Worm (Caenorhabditis elegans) whole organism, L2 larva: ENCODE data around the gene col-131.

Source experiments
- C34F6.9 ChIP-seq: fragments of 150-350 bp; optimal IDR thresholded peaks from 2 replicates; lab custom pipeline; 2014; ENCODE audit warnings: missing biosample characterization, missing genetic modification characterization
- F13H6.1 ChIP-seq: sonication (generic microtip); optimal IDR thresholded peaks from 2 replicates; lab custom pipeline; 2016; ENCODE audit warnings: missing genetic modification characterization, missing compliant biosample characterization
- R02D3.7 ChIP-seq: fragments of 150-350 bp; optimal IDR thresholded peaks from 2 replicates; lab custom pipeline; 2014; ENCODE audit warnings: missing biosample characterization, missing genetic modification characterization
- Y55F3AM.14 ChIP-seq: fragments of 200-800 bp; sonication (Bioruptor generic); optimal IDR thresholded peaks from 2 replicates; lab custom pipeline; 2018; ENCODE audit warnings: mild to moderate bottlenecking, missing genetic modification characterization, missing compliant biosample characterization
- ZK546.5 ChIP-seq: sonication (generic microtip); optimal IDR thresholded peaks from 2 replicates; lab custom pipeline; 2017; ENCODE audit warnings: missing biosample characterization, missing genetic modification characterization
- alr-1 ChIP-seq: fragments of 150-350 bp; optimal IDR thresholded peaks from 2 replicates; lab custom pipeline; 2014; ENCODE audit warnings: missing biosample characterization, missing genetic modification characterization
- aly-2 ChIP-seq: fragments of 150-350 bp; optimal IDR thresholded peaks from 2 replicates; lab custom pipeline; 2014; ENCODE audit warnings: missing biosample characterization, missing genetic modification characterization
- ama-1 ChIP-seq: fragments of 150-350 bp; optimal IDR thresholded peaks from 2 replicates; lab custom pipeline; 2018; ENCODE audit warnings: inconsistent platforms
- blmp-1 ChIP-seq: sonication (generic microtip); optimal IDR thresholded peaks from 2 replicates; lab custom pipeline; 2017; ENCODE audit warnings: missing genetic modification characterization, mild to moderate bottlenecking, missing compliant biosample characterization, antibody characterized with exemption, moderate library complexity; ENCODE audit not compliant: insufficient read depth
- ceh-16 ChIP-seq: fragments of 150-350 bp; optimal IDR thresholded peaks from 2 replicates; lab custom pipeline; 2014; ENCODE audit warnings: missing biosample characterization, missing genetic modification characterization
- crh-2 ChIP-seq: sonication (generic microtip); optimal IDR thresholded peaks from 2 replicates; lab custom pipeline; 2017; ENCODE audit warnings: missing biosample characterization, missing genetic modification characterization
- dmd-4 ChIP-seq: sonication (generic microtip); optimal IDR thresholded peaks from 2 replicates; lab custom pipeline; 2017; ENCODE audit warnings: missing biosample characterization, missing genetic modification characterization
- egl-27 ChIP-seq: sonication (generic microtip); optimal IDR thresholded peaks from 3 replicates; lab custom pipeline; 2017; ENCODE audit warnings: missing biosample characterization, missing genetic modification reagents, missing genetic modification characterization
- elt-1 ChIP-seq: fragments of 150-350 bp; optimal IDR thresholded peaks from 2 replicates; lab custom pipeline; 2014; ENCODE audit warnings: missing biosample characterization, missing genetic modification characterization
- elt-3 ChIP-seq: sonication (generic microtip); optimal IDR thresholded peaks from 2 replicates; lab custom pipeline; 2017; ENCODE audit warnings: missing biosample characterization, missing genetic modification characterization
- fos-1 ChIP-seq: fragments of 150-350 bp; optimal IDR thresholded peaks from 2 replicates; lab custom pipeline; 2014; ENCODE audit warnings: missing biosample characterization, missing genetic modification characterization
- gmeb-1 ChIP-seq: fragments of 150-350 bp; optimal IDR thresholded peaks from 2 replicates; lab custom pipeline; 2014; ENCODE audit warnings: missing biosample characterization, missing genetic modification characterization
- lin-11 ChIP-seq: fragments of 150-350 bp; sonication (generic microtip); optimal IDR thresholded peaks from 2 replicates; lab custom pipeline; 2014; ENCODE audit warnings: missing biosample characterization, missing genetic modification characterization, inconsistent platforms, mixed read lengths
- lin-13 ChIP-seq: fragments of 150-350 bp; optimal IDR thresholded peaks from 2 replicates; lab custom pipeline; 2014; ENCODE audit warnings: missing biosample characterization, missing genetic modification reagents, missing genetic modification characterization
- lin-39 ChIP-seq: fragments of 150-350 bp; optimal IDR thresholded peaks from 2 replicates; lab custom pipeline; 2014; ENCODE audit warnings: missing biosample characterization, missing genetic modification reagents, missing genetic modification characterization
- lsy-2 ChIP-seq, 2 experiments: fragments of 150-350 bp in 1 of 2; sonication (generic microtip) in 1 of 2; optimal IDR thresholded peaks; 2 replicates each; lab custom pipeline; 2014 to 2017; ENCODE audit warnings: missing biosample characterization in 2 of 2, missing genetic modification characterization in 2 of 2
- mab-5 ChIP-seq: fragments of 150-350 bp; optimal IDR thresholded peaks from 2 replicates; lab custom pipeline; 2014; ENCODE audit warnings: missing biosample characterization, missing genetic modification characterization
- mbf-1 ChIP-seq: sonication (generic microtip); optimal IDR thresholded peaks from 2 replicates; lab custom pipeline; 2017; ENCODE audit warnings: missing biosample characterization, missing genetic modification characterization
- mdl-1 ChIP-seq, 2 experiments: fragments of 150-350 bp in 1 of 2; sonication (generic microtip) in 1 of 2; optimal IDR thresholded peaks; 2 replicates each; lab custom pipeline; 2017; ENCODE audit warnings: missing biosample characterization in 2 of 2, missing genetic modification characterization in 2 of 2
- nhr-10 ChIP-seq: sonication (generic microtip); optimal IDR thresholded peaks from 2 replicates; lab custom pipeline; 2017; ENCODE audit warnings: missing biosample characterization, missing genetic modification characterization
- nhr-11 ChIP-seq: fragments of 150-350 bp; optimal IDR thresholded peaks from 2 replicates; lab custom pipeline; 2014; ENCODE audit warnings: missing biosample characterization, missing genetic modification characterization
- nhr-12 ChIP-seq: fragments of 150-350 bp; optimal IDR thresholded peaks from 2 replicates; lab custom pipeline; 2014; ENCODE audit warnings: missing biosample characterization, missing genetic modification characterization
- nhr-129 ChIP-seq: fragments of 150-350 bp; optimal IDR thresholded peaks from 2 replicates; lab custom pipeline; 2014; ENCODE audit warnings: missing biosample characterization, missing genetic modification characterization
- nhr-25 ChIP-seq: fragments of 150-350 bp; sonication (generic microtip); optimal IDR thresholded peaks from 3 replicates; lab custom pipeline; 2014; ENCODE audit warnings: missing biosample characterization, missing genetic modification characterization
- nhr-6 ChIP-seq: fragments of 150-350 bp; optimal IDR thresholded peaks from 2 replicates; lab custom pipeline; 2014; ENCODE audit warnings: missing biosample characterization, missing genetic modification characterization
- nhr-77 ChIP-seq: fragments of 150-350 bp; optimal IDR thresholded peaks from 2 replicates; lab custom pipeline; 2014; ENCODE audit warnings: missing biosample characterization, missing genetic modification characterization
- sem-4 ChIP-seq: fragments of 150-350 bp; optimal IDR thresholded peaks from 2 replicates; lab custom pipeline; 2014; ENCODE audit warnings: missing biosample characterization, missing genetic modification reagents, missing genetic modification characterization
- skn-1 ChIP-seq: sonication (generic microtip); optimal IDR thresholded peaks from 2 replicates; lab custom pipeline; 2017; ENCODE audit warnings: missing biosample characterization, missing genetic modification characterization
- sma-3 ChIP-seq: sonication (generic microtip); optimal IDR thresholded peaks from 2 replicates; lab custom pipeline; 2016; ENCODE audit warnings: missing genetic modification reagents, missing genetic modification characterization, missing compliant biosample characterization
- sma-9 ChIP-seq, 2 experiments: fragments of 150-350 bp in 1 of 2; sonication (generic microtip) in 1 of 2; optimal IDR thresholded peaks; 2 replicates each; lab custom pipeline; 2014 to 2016; ENCODE audit warnings: missing genetic modification characterization in 2 of 2, mild to moderate bottlenecking in 1 of 2, missing biosample characterization in 1 of 2, missing compliant biosample characterization in 1 of 2, missing genetic modification reagents in 1 of 2, moderate library complexity in 1 of 2
- snpc-4 ChIP-seq: fragments of 150-350 bp; optimal IDR thresholded peaks from 2 replicates; lab custom pipeline; 2014; ENCODE audit warnings: missing biosample characterization, missing genetic modification characterization
- unc-55 ChIP-seq: fragments of 150-350 bp; sonication (generic microtip); optimal IDR thresholded peaks from 3 replicates; lab custom pipeline; 2014; ENCODE audit warnings: missing biosample characterization, missing genetic modification reagents, missing genetic modification characterization
- ztf-1 ChIP-seq: fragments of 200-800 bp; sonication (Bioruptor generic); conservative IDR thresholded peaks from 2 replicates; pipeline ENCODE4 v1.3.6; 2022; ENCODE audit warnings: missing genetic modification characterization, missing compliant biosample characterization
- ztf-11 ChIP-seq: sonication (generic microtip); optimal IDR thresholded peaks from 2 replicates; lab custom pipeline; 2017; ENCODE audit warnings: missing biosample characterization, missing genetic modification characterization

Gene col-131

ce11 chrIV:13100415-13100814 is 33.3 kb upstream of the col-131 start, which contains the start of gene fask-1:
fask-1 (plus strand) TSS chrIV:13100715.
- TF ChIP-seq snpc-4 (tag; lab: Kevin White, UChicago): no peak
- no peak for TF ChIP-seq nhr-10
- no peak for TF ChIP-seq ztf-11 (tag; lab: Kevin White, UChicago)
- TF ChIP-seq gmeb-1 (tag; lab: Kevin White, UChicago): no peak
- TF ChIP-seq sma-9 (GFP tag; optimal IDR thresholded peaks at IDR 0.05; lab: Kevin White, UChicago): no peak
- no peak for TF ChIP-seq sma-9 (tag; optimal IDR thresholded peaks at IDR 0.05; lab: Kevin White, UChicago)
- TF ChIP-seq blmp-1 (tag; lab: Kevin White, UChicago): no peak
- TF ChIP-seq nhr-6 (tag; lab: Kevin White, UChicago): no peak
- no peak for TF ChIP-seq aly-2 (tag; lab: Kevin White, UChicago)
- TF ChIP-seq nhr-12 (tag; lab: Kevin White, UChicago): no peak
- TF ChIP-seq ztf-1 (GFP tag; lab: Robert Waterston, UW): no peak
- TF ChIP-seq ZK546.5: no peak
- TF ChIP-seq R02D3.7: no peak
- TF ChIP-seq alr-1: no peak
- no peak for TF ChIP-seq nhr-11

ce11 chrIV:13098652-13099051 is 31.6 kb upstream of the col-131 start, which contains the start of the genes dli-1, tin-9.2 and exos-4.1:
dli-1 (minus strand) TSS chrIV:13098792.
tin-9.2 (plus strand) TSS chrIV:13098995.
exos-4.1 (plus strand) TSS chrIV:13098999.
- TF ChIP-seq Y55F3AM.14 (no peak), egl-27 (tag; lab: Kevin White, UChicago) (no peak), unc-55 (peak; percentile 89), ztf-1 (GFP tag; lab: Robert Waterston, UW) (no peak), alr-1 (no peak), mbf-1 (tag; lab: Kevin White, UChicago) (no peak), nhr-25 (tag; lab: Kevin White, UChicago) (peak; percentile 65), nhr-11 (no peak), elt-1 (no peak), lsy-2 (tag; optimal IDR thresholded peaks at IDR 0.05; lab: Kevin White, UChicago) (peak; percentile 65 to 90), lin-11 (tag; lab: Kevin White, UChicago) (peak; percentile 23), ceh-16 (tag; lab: Kevin White, UChicago) (no peak), blmp-1 (tag; lab: Kevin White, UChicago) (peak; percentile 6), sma-3 (GFP tag; lab: Kevin White, UChicago) (peak; percentile 40), C34F6.9 (peak; percentile 91), ZK546.5 (peak; percentile 19), crh-2 (peak; percentile 82), F13H6.1 (tag; lab: Kevin White, UChicago) (peak; percentile 53), sem-4 (tag; lab: Kevin White, UChicago) (no peak), nhr-129 (peak; percentile 90), nhr-77 (no peak), R02D3.7 (no peak), fos-1 (tag; lab: Kevin White, UChicago) (peak; percentile 47), dmd-4 (tag; lab: Kevin White, UChicago) (no peak), elt-3 (no peak), lin-39 (tag; lab: Kevin White, UChicago) (no peak), lin-13 (GFP tag; lab: Kevin White, UChicago) (peak; percentile 66), mab-5 (peak; percentile 67), ama-1 (lab: Kevin White, UChicago) (peak; percentile 8), mdl-1 (tag; optimal IDR thresholded peaks at IDR 0.05; lab: Kevin White, UChicago) (peak in 1 of 2 experiments; percentile 5), gmeb-1 (tag; lab: Kevin White, UChicago) (peak; percentile 84)

- TF ChIP-seq egl-27 (tag; lab: Kevin White, UChicago): no peak
- TF ChIP-seq skn-1 (tag; lab: Kevin White, UChicago): no peak
- no peak for TF ChIP-seq ztf-1 (GFP tag; lab: Robert Waterston, UW)
- TF ChIP-seq lin-13 (GFP tag; lab: Kevin White, UChicago): no peak
- TF ChIP-seq crh-2: no peak
- TF ChIP-seq F13H6.1 (tag; lab: Kevin White, UChicago): no peak
- TF ChIP-seq gmeb-1 (tag; lab: Kevin White, UChicago): no peak
- TF ChIP-seq aly-2 (tag; lab: Kevin White, UChicago): no peak
- TF ChIP-seq nhr-129: peak; percentile 27
- TF ChIP-seq, all 48 proteins: peak for 1
These were observed 29.7 kb upstream of the col-131 start for ce11 chrIV:13096778-13097177.
